Fruit fly (Drosophila melanogaster): ENCODE data around the gene CG10553.

The CG10553 gene

dm6 chr3R:25287128-25287527, 30.8 kb downstream of the CG10553 start, which contains the start of gene CG13658:
TSS of gene CG13658 (plus strand) at chr3R:25287474.
- no peak for TF ChIP-seq Smox (GFP tag; optimal IDR thresholded peaks at IDR 0.05)
- no peak for TF ChIP-seq CG6792 (GFP tag; optimal IDR thresholded peaks at IDR 0.05)
- no peak for TF ChIP-seq acj6 (GFP tag; optimal IDR thresholded peaks at IDR 0.05)
- TF ChIP-seq fd59A (GFP tag; optimal IDR thresholded peaks at IDR 0.05): no peak
- no peak for TF ChIP-seq Hr39 (GFP tag; optimal IDR thresholded peaks at IDR 0.05)
- no peak for TF ChIP-seq CG3919 (GFP tag; optimal IDR thresholded peaks at IDR 0.05)
- no peak for TF ChIP-seq vri (GFP tag; optimal IDR thresholded peaks at IDR 0.05)
- no peak for TF ChIP-seq topi (GFP tag; optimal IDR thresholded peaks at IDR 0.05)
- TF ChIP-seq Eip93F (GFP tag; optimal IDR thresholded peaks at IDR 0.05): no peak
- TF ChIP-seq CG6854 (GFP tag; optimal IDR thresholded peaks at IDR 0.05): no peak
- TF ChIP-seq CG16779 (tag; optimal IDR thresholded peaks at IDR 0.05): no peak
- TF ChIP-seq Hr4 (GFP tag; optimal IDR thresholded peaks at IDR 0.05): no peak
- TF ChIP-seq CG15336 (GFP tag; IDR thresholded peaks at IDR 0.05): no peak
- TF ChIP-seq Sox14 (GFP tag; optimal IDR thresholded peaks at IDR 0.05): no peak
- TF ChIP-seq CG1621 (tag; optimal IDR thresholded peaks at IDR 0.05): no peak

dm6 chr3R:25285173-25285572, 32.7 kb downstream of the CG10553 start, which contains the start of gene CG31104:
TSS of gene CG31104 (plus strand) at chr3R:25285473.
- TF ChIP-seq CG31627 (GFP tag; optimal IDR thresholded peaks at IDR 0.05): no peak
- TF ChIP-seq Sox14 (GFP tag; optimal IDR thresholded peaks at IDR 0.05): no peak
- no peak for TF ChIP-seq CG6163 (GFP tag; IDR thresholded peaks at IDR 0.05)
- no peak for TF ChIP-seq CG8319 (GFP tag; optimal IDR thresholded peaks at IDR 0.05)
- no peak for TF ChIP-seq CG11762 (GFP tag; optimal IDR thresholded peaks at IDR 0.05; ENCODE audit: insufficient read depth)
- no peak for TF ChIP-seq Blimp-1 (GFP tag; optimal IDR thresholded peaks at IDR 0.05)
- TF ChIP-seq pdm3 (GFP tag; optimal IDR thresholded peaks at IDR 0.05): no peak
- no peak for TF ChIP-seq achi (GFP tag; optimal IDR thresholded peaks at IDR 0.05)
- no peak for TF ChIP-seq CG32006 (GFP tag; optimal IDR thresholded peaks at IDR 0.05)
- no peak for TF ChIP-seq Eip78C (GFP tag)

- no peak for TF ChIP-seq Lpt (GFP tag; optimal IDR thresholded peaks at IDR 0.05)
- no peak for TF ChIP-seq Gug (GFP tag; IDR thresholded peaks at IDR 0.05)
- TF ChIP-seq Smox (GFP tag; optimal IDR thresholded peaks at IDR 0.05): no peak
- TF ChIP-seq Eip78C (GFP tag): no peak
Measured at dm6 chr3R:25283209-25283670, 34.7 kb downstream of the CG10553 start, which contains the start of gene CG31300. TSS of gene CG31300 (plus strand) at chr3R:25283620.

- TF ChIP-seq Sox15 (GFP tag; optimal IDR thresholded peaks at IDR 0.05) (no peak), Sox102F (GFP tag; optimal IDR thresholded peaks at IDR 0.05) (peak; percentile 23), Hr38 (GFP tag; optimal IDR thresholded peaks at IDR 0.05) (no peak), fkh (GFP tag; optimal IDR thresholded peaks at IDR 0.05) (peak; percentile 90), CG7368 (GFP tag; optimal IDR thresholded peaks at IDR 0.05) (no peak), CG6854 (GFP tag; optimal IDR thresholded peaks at IDR 0.05) (no peak), CG6163 (GFP tag; IDR thresholded peaks at IDR 0.05) (no peak), OdsH (GFP tag; optimal IDR thresholded peaks at IDR 0.05) (no peak), acj6 (GFP tag; optimal IDR thresholded peaks at IDR 0.05) (no peak), Sox14 (GFP tag; optimal IDR thresholded peaks at IDR 0.05) (no peak), CG6276 (GFP tag; optimal IDR thresholded peaks at IDR 0.05) (no peak), vri (GFP tag; optimal IDR thresholded peaks at IDR 0.05) (peak; percentile 46), CG31627 (GFP tag; optimal IDR thresholded peaks at IDR 0.05) (no peak), svp (GFP tag) (peak; percentile 46), CG10669 (GFP tag; optimal IDR thresholded peaks at IDR 0.05) (no peak), salr (GFP tag; optimal IDR thresholded peaks at IDR 0.05) (no peak), CG4318 (GFP tag; optimal IDR thresholded peaks at IDR 0.05) (no peak)
Measured at dm6 chr3R:25281165-25281564, 36.7 kb downstream of the CG10553 start, which contains the start of gene CG11892. TSS of gene CG11892 (plus strand) at chr3R:25281548.
